Fruit fly (Drosophila melanogaster) whole organism, prepupa: Measurements from ENCODE around the gene plx.

ENCODE experiments used
- Blimp-1 ChIP-seq: fragments of 200-800 bp; sonication (Bioruptor generic); optimal IDR thresholded peaks from 3 replicates; lab custom pipeline; 2017; ENCODE audit warnings: missing biosample characterization, missing genetic modification characterization, mild to moderate bottlenecking, moderate library complexity, missing genetic modification reagents
- CG10631 ChIP-seq: fragments of 200-800 bp; sonication (Bioruptor generic); optimal IDR thresholded peaks from 2 replicates; lab custom pipeline; 2016; ENCODE audit warnings: missing biosample characterization, missing genetic modification characterization
- CG11762 ChIP-seq: fragments of 200-800 bp; sonication (Bioruptor generic); optimal IDR thresholded peaks from 3 replicates; lab custom pipeline; 2016; ENCODE audit warnings: missing biosample characterization, missing genetic modification characterization; ENCODE audit not compliant: insufficient read depth
- CG1621 ChIP-seq: fragments of 200-800 bp; sonication (Bioruptor generic); optimal IDR thresholded peaks from 3 replicates; lab custom pipeline; 2018; ENCODE audit warnings: missing biosample characterization, mild to moderate bottlenecking, missing genetic modification characterization
- CG16779 ChIP-seq: fragments of 200-800 bp; sonication (Bioruptor generic); optimal IDR thresholded peaks from 3 replicates; lab custom pipeline; 2017; ENCODE audit warnings: missing biosample characterization, mild to moderate bottlenecking, missing genetic modification characterization
- CG3032 ChIP-seq: fragments of 200-800 bp; optimal IDR thresholded peaks from 2 replicates; lab custom pipeline; 2019; ENCODE audit warnings: missing biosample characterization, mild to moderate bottlenecking, missing genetic modification characterization, moderate library complexity
- CG31627 ChIP-seq: fragments of 200-800 bp; sonication (Bioruptor generic); optimal IDR thresholded peaks from 3 replicates; lab custom pipeline; 2016; ENCODE audit warnings: missing biosample characterization, missing genetic modification characterization
- CG32006 ChIP-seq: fragments of 200-800 bp; sonication (Bioruptor generic); optimal IDR thresholded peaks from 3 replicates; lab custom pipeline; 2017; ENCODE audit warnings: missing biosample characterization, mild to moderate bottlenecking, missing genetic modification characterization
- CG34406 ChIP-seq: fragments of 200-800 bp; sonication (Bioruptor generic); optimal IDR thresholded peaks from 3 replicates; lab custom pipeline; 2016; ENCODE audit warnings: missing biosample characterization, missing genetic modification characterization
- CG4318 ChIP-seq: fragments of 200-800 bp; sonication (Bioruptor generic); optimal IDR thresholded peaks from 3 replicates; lab custom pipeline; 2017; ENCODE audit warnings: missing biosample characterization, mild to moderate bottlenecking, missing genetic modification characterization
- CG6163 ChIP-seq: fragments of 200-800 bp; sonication (Bioruptor generic); IDR thresholded peaks from 3 replicates; pipeline ENCODE4 v1.3.6; 2022; ENCODE audit warnings: missing biosample characterization, missing genetic modification characterization
- CG6276 ChIP-seq: fragments of 200-800 bp; sonication (Bioruptor generic); optimal IDR thresholded peaks from 2 replicates; lab custom pipeline; 2017; ENCODE audit warnings: missing biosample characterization, mild to moderate bottlenecking, missing genetic modification characterization
- CG6808 ChIP-seq: fragments of 200-800 bp; sonication (Bioruptor generic); optimal IDR thresholded peaks from 3 replicates; lab custom pipeline; 2017; ENCODE audit warnings: missing biosample characterization, missing genetic modification characterization, mild to moderate bottlenecking, moderate library complexity, missing genetic modification reagents
- CG6854 ChIP-seq: fragments of 200-800 bp; sonication (Bioruptor generic); optimal IDR thresholded peaks from 2 replicates; lab custom pipeline; 2017; ENCODE audit warnings: missing biosample characterization, mild to moderate bottlenecking, missing genetic modification characterization
- CG7368 ChIP-seq: fragments of 200-800 bp; sonication (Bioruptor generic); optimal IDR thresholded peaks from 3 replicates; lab custom pipeline; 2016; ENCODE audit warnings: missing biosample characterization, missing genetic modification characterization
- CG8119 ChIP-seq: fragments of 200-800 bp; sonication (Bioruptor generic); IDR thresholded peaks from 3 replicates; pipeline ENCODE4 v1.3.6; 2022; ENCODE audit warnings: missing biosample characterization, missing genetic modification characterization
- CG8319 ChIP-seq: fragments of 200-800 bp; sonication (Bioruptor generic); optimal IDR thresholded peaks from 3 replicates; lab custom pipeline; 2016; ENCODE audit warnings: missing biosample characterization, missing genetic modification characterization
- CG8632 ChIP-seq: fragments of 200-800 bp; sonication (Bioruptor generic); optimal IDR thresholded peaks from 3 replicates; lab custom pipeline; 2016; ENCODE audit warnings: missing biosample characterization, missing genetic modification characterization
- CG9139 ChIP-seq: fragments of 200-800 bp; sonication (Bioruptor generic); optimal IDR thresholded peaks from 3 replicates; lab custom pipeline; 2017; ENCODE audit warnings: missing biosample characterization, mild to moderate bottlenecking, missing genetic modification characterization
- Eip75B ChIP-seq: fragments of 200-800 bp; sonication (Bioruptor generic); optimal IDR thresholded peaks from 3 replicates; lab custom pipeline; 2016; ENCODE audit warnings: missing biosample characterization, missing genetic modification characterization
- Eip93F ChIP-seq: fragments of 200-800 bp; sonication (Bioruptor generic); optimal IDR thresholded peaks from 2 replicates; lab custom pipeline; 2016; ENCODE audit warnings: missing biosample characterization, mild to moderate bottlenecking, missing genetic modification characterization
- Ets21C ChIP-seq: fragments of 200-800 bp; sonication (Bioruptor generic); optimal IDR thresholded peaks from 3 replicates; lab custom pipeline; 2016; ENCODE audit warnings: missing biosample characterization, missing genetic modification characterization
- Hr38 ChIP-seq: sonication (Bioruptor generic); optimal IDR thresholded peaks from 2 replicates; lab custom pipeline; 2016; ENCODE audit warnings: missing biosample characterization, missing genetic modification characterization
- Hr39 ChIP-seq: fragments of 200-800 bp; sonication (Bioruptor generic); optimal IDR thresholded peaks from 2 replicates; lab custom pipeline; 2016; ENCODE audit warnings: missing biosample characterization, missing genetic modification characterization
- Hr4 ChIP-seq: fragments of 200-800 bp; sonication (Bioruptor generic); optimal IDR thresholded peaks from 3 replicates; lab custom pipeline; 2016; ENCODE audit warnings: missing biosample characterization, missing genetic modification characterization
- Lpt ChIP-seq: fragments of 200-800 bp; sonication (Bioruptor generic); optimal IDR thresholded peaks from 3 replicates; lab custom pipeline; 2016; ENCODE audit warnings: missing biosample characterization, missing genetic modification characterization
- Met ChIP-seq: fragments of 200-800 bp; sonication (Bioruptor generic); optimal IDR thresholded peaks from 3 replicates; lab custom pipeline; 2016; ENCODE audit warnings: missing biosample characterization, missing genetic modification characterization
- OdsH ChIP-seq: fragments of 200-800 bp; sonication (Bioruptor generic); optimal IDR thresholded peaks from 3 replicates; lab custom pipeline; 2016; ENCODE audit warnings: missing biosample characterization, missing genetic modification characterization
- Smox ChIP-seq: fragments of 200-800 bp; sonication (Bioruptor generic); optimal IDR thresholded peaks from 3 replicates; lab custom pipeline; 2016; ENCODE audit warnings: missing biosample characterization, missing genetic modification characterization
- Sox102F ChIP-seq: fragments of 200-800 bp; sonication (Bioruptor generic); optimal IDR thresholded peaks from 2 replicates; lab custom pipeline; 2016; ENCODE audit warnings: missing biosample characterization, mild to moderate bottlenecking, missing genetic modification characterization
- Sox14 ChIP-seq: fragments of 200-800 bp; sonication (Bioruptor generic); optimal IDR thresholded peaks from 3 replicates; lab custom pipeline; 2016; ENCODE audit warnings: missing biosample characterization, missing genetic modification characterization
- Sox15 ChIP-seq: fragments of 200-800 bp; sonication (Bioruptor generic); optimal IDR thresholded peaks from 3 replicates; lab custom pipeline; 2016; ENCODE audit warnings: missing biosample characterization, missing genetic modification characterization
- achi ChIP-seq: fragments of 200-800 bp; sonication (Bioruptor generic); optimal IDR thresholded peaks from 3 replicates; lab custom pipeline; 2016; ENCODE audit warnings: missing biosample characterization, missing genetic modification characterization
- acj6 ChIP-seq: fragments of 200-800 bp; sonication (Bioruptor generic); optimal IDR thresholded peaks from 3 replicates; lab custom pipeline; 2016; ENCODE audit warnings: missing biosample characterization, missing genetic modification characterization
- cyc ChIP-seq: fragments of 200-800 bp; sonication (Bioruptor generic); optimal IDR thresholded peaks from 3 replicates; lab custom pipeline; 2016; ENCODE audit warnings: missing biosample characterization, missing genetic modification characterization
- dac ChIP-seq: fragments of 200-800 bp; sonication (Bioruptor generic); optimal IDR thresholded peaks from 2 replicates; lab custom pipeline; 2017; ENCODE audit warnings: missing biosample characterization, mild to moderate bottlenecking, missing genetic modification characterization
- dsx ChIP-seq: fragments of 200-800 bp; optimal IDR thresholded peaks from 3 replicates; lab custom pipeline; 2019; ENCODE audit warnings: missing biosample characterization, mild to moderate bottlenecking, missing genetic modification characterization, moderate library complexity; ENCODE audit not compliant: poor library complexity, severe bottlenecking
- eg ChIP-seq: fragments of 200-800 bp; sonication (Bioruptor generic); IDR thresholded peaks from 3 replicates; pipeline ENCODE4 v1.3.6; 2022; ENCODE audit warnings: missing biosample characterization, missing genetic modification characterization
- esn ChIP-seq: fragments of 200-800 bp; sonication (Bioruptor generic); optimal IDR thresholded peaks from 2 replicates; lab custom pipeline; 2016; ENCODE audit warnings: missing biosample characterization, mild to moderate bottlenecking, missing genetic modification characterization, moderate library complexity
- fd59A ChIP-seq: fragments of 200-800 bp; sonication (Bioruptor generic); optimal IDR thresholded peaks from 2 replicates; lab custom pipeline; 2017; ENCODE audit warnings: missing biosample characterization, mild to moderate bottlenecking, missing genetic modification characterization, missing genetic modification reagents
- fd85E ChIP-seq: fragments of 200-800 bp; sonication (Bioruptor generic); optimal IDR thresholded peaks from 3 replicates; lab custom pipeline; 2016; ENCODE audit warnings: missing biosample characterization, missing genetic modification characterization
- net ChIP-seq: fragments of 200-800 bp; sonication (Bioruptor generic); optimal IDR thresholded peaks from 3 replicates; lab custom pipeline; 2016; ENCODE audit warnings: missing biosample characterization, missing genetic modification characterization
- salr ChIP-seq, 2 experiments: fragments of 200-800 bp; sonication (Bioruptor generic); optimal IDR thresholded peaks; 3 replicates each; lab custom pipeline; 2016 to 2018; ENCODE audit warnings: missing biosample characterization in 2 of 2, missing genetic modification characterization in 2 of 2, mild to moderate bottlenecking in 1 of 2
- spab ChIP-seq: fragments of 200-800 bp; sonication (Bioruptor generic); optimal IDR thresholded peaks from 2 replicates; lab custom pipeline; 2017; ENCODE audit warnings: missing biosample characterization, mild to moderate bottlenecking, missing genetic modification characterization, missing genetic modification reagents
- ss ChIP-seq, 2 experiments: fragments of 200-800 bp; sonication (Bioruptor generic); optimal IDR thresholded peaks; 2 replicates in 1 of 2; 3 replicates in 1 of 2; lab custom pipeline; 2017 to 2018; ENCODE audit warnings: mild to moderate bottlenecking in 2 of 2, missing biosample characterization in 2 of 2, missing genetic modification characterization in 2 of 2, moderate library complexity in 1 of 2
- svp ChIP-seq: fragments of 200-800 bp; sonication (Bioruptor generic); peaks from one replicate; lab custom pipeline; 2016; ENCODE audit warnings: missing biosample characterization, missing genetic modification characterization
- topi ChIP-seq: fragments of 200-800 bp; sonication (Bioruptor generic); optimal IDR thresholded peaks from 3 replicates; lab custom pipeline; 2016; ENCODE audit warnings: missing biosample characterization, missing genetic modification characterization
- vri ChIP-seq: fragments of 200-800 bp; sonication (Bioruptor generic); optimal IDR thresholded peaks from 3 replicates; lab custom pipeline; 2016; ENCODE audit warnings: missing biosample characterization, mild to moderate bottlenecking, missing genetic modification characterization

The plx gene

DNA sequence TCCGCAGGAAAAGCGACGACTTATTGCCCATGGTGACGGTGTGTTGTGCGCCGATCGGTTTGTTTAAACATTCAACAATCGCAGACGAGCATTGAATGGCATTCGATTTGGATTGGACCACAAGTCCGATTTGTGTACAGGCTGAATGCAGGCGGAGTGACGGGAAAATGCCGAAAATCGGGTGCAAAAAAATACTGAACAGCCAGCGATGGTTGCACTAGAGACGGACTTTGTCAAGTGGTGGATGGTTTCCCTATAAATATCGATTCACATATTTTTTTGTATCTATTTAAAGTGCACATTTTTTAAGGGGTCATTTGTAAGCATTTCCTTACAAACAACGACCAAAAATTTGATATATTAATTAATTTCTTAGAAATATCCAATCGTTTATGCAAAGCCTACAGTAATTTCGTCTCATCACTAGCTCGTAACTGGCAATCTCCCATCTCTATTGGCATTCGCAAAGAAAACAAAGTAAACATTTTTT is 30.9 kb upstream of the plx start, which contains the start of the genes elm and MED27 (continued):
- TF ChIP-seq achi (GFP tag; lab: Kevin White, UChicago) (peak; percentile 89), dsx (GFP tag; lab: Kevin White, UChicago) (peak; percentile 88), CG3032 (tag; lab: Kevin White, UChicago) (peak; percentile 93), Lpt (GFP tag; lab: Kevin White, UChicago) (peak; percentile 76), Met (GFP tag; lab: Kevin White, UChicago) (peak; percentile 92), CG32006 (peak; percentile 88), Blimp-1 (peak; percentile 68), Hr4 (GFP tag; lab: Kevin White, UChicago) (peak; percentile 94), CG1621 (peak; percentile 81), CG11762 (GFP tag; lab: Kevin White, UChicago) (peak; percentile 81)

DNA sequence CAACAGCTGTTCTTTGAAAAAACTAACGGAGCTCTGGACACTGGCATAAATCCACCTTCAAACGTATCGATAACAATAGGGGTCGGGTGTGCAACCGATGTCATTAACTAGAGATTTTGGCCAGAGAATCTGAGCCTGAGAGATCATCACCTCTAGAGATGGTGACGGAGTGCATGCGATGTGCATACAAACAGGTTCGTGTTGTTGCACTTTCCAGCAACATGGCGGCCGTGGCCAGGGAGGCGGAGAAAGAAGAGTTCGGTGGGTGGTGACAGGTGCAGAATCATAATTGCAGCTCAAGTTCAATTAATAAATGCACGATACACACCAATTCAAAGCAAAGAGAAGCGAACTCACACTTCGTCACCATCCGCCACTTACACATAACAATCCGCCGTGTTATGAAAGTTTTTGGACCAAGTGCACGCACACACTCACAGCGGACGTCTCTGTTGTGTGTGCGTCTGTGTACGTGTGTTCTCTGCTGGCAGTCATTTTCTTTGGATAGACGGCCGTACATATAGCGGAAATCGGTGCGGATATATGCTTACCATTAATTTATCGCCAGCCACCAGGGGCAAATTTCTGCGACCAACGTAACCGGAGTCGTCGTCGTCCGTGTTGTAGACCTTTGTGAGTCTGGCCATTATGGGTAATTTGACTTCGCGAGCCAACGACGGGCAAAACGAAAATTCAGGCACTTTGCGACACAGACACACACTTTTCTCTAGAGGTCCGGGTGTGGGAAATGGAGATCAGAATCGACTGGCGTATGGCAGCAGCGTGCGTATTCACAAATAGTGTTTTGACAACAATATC is 26.5 kb upstream of the plx start:
- TF ChIP-seq Eip75B (GFP tag; lab: Kevin White, UChicago) (peak; percentile 25), Ets21C (GFP tag; lab: Kevin White, UChicago) (no peak), CG7368 (GFP tag; lab: Kevin White, UChicago) (no peak), CG6276 (no peak), CG8632 (GFP tag; lab: Kevin White, UChicago) (no peak), esn (GFP tag; lab: Kevin White, UChicago) (peak; percentile 16), Sox15 (GFP tag; lab: Kevin White, UChicago) (no peak), Hr39 (GFP tag; lab: Kevin White, UChicago) (no peak), ss (GFP tag; optimal IDR thresholded peaks at IDR 0.05; lab: Kevin White, UChicago) (no peak), Eip93F (no peak), OdsH (GFP tag; lab: Kevin White, UChicago) (no peak), salr (GFP tag; optimal IDR thresholded peaks at IDR 0.05; lab: Kevin White, UChicago) (no peak), CG8119 (GFP tag; lab: Robert Waterston, UW) (peak; percentile 19; the same call in 1 of the 3 replicates), Hr4 (GFP tag; lab: Kevin White, UChicago) (no peak), acj6 (no peak), CG4318 (no peak), CG9139 (no peak), dac (GFP tag; lab: Kevin White, UChicago) (no peak), CG31627 (GFP tag; lab: Kevin White, UChicago) (no peak), Sox102F (GFP tag; lab: Kevin White, UChicago) (no peak), CG16779 (no peak), fd59A (GFP tag; lab: Kevin White, UChicago) (no peak), Sox14 (GFP tag; lab: Kevin White, UChicago) (no peak), vri (GFP tag; lab: Kevin White, UChicago) (peak; percentile 55), CG32006 (no peak), eg (GFP tag; lab: Robert Waterston, UW) (no peak), Smox (no peak), cyc (peak; percentile 2), CG6854 (no peak), spab (GFP tag; lab: Kevin White, UChicago) (no peak), fd85E (GFP tag; lab: Kevin White, UChicago) (no peak), achi (GFP tag; lab: Kevin White, UChicago) (peak; percentile 2), CG10631 (GFP tag; lab: Kevin White, UChicago) (no peak), CG6163 (GFP tag; lab: Robert Waterston, UW) (no peak), CG8319 (GFP tag; lab: Kevin White, UChicago) (no peak), Lpt (GFP tag; lab: Kevin White, UChicago) (no peak), topi (GFP tag; lab: Kevin White, UChicago) (no peak), Hr38 (no peak), svp (GFP tag; lab: Kevin White, UChicago) (peak; percentile 94), CG6808 (GFP tag; lab: Kevin White, UChicago) (no peak), CG3032 (tag; lab: Kevin White, UChicago) (no peak), net (peak; percentile 27), CG34406 (GFP tag; lab: Kevin White, UChicago) (no peak)
